Worm (Caenorhabditis elegans): Measurements from ENCODE around the gene usp-14.

Gene usp-14

ce11 chrII:14474700-14475099, 13.8 kb downstream of the usp-14 start:
- peak; percentile 25 for TF ChIP-seq ceh-36 (tag; optimal IDR thresholded peaks at IDR 0.05)
- 0 out of 2 replicates have a peak, but pooled peaks have one; percentile 60 for TF ChIP-seq sea-1 (GFP tag; conservative IDR thresholded peaks at IDR 0.05)
- no peak for TF ChIP-seq tbx-11 (GFP tag; IDR thresholded peaks at IDR 0.05)
- no peak for TF ChIP-seq B0310.2 (tag; optimal IDR thresholded peaks at IDR 0.05)
- TF ChIP-seq hmbx-1 (tag; optimal IDR thresholded peaks at IDR 0.05), result no peak
- peak; percentile 56 for TF ChIP-seq scrt-1 (GFP tag; IDR thresholded peaks at IDR 0.05)
- TF ChIP-seq flt-1 (GFP tag; IDR thresholded peaks at IDR 0.05), result peak; percentile 70
- TF ChIP-seq hmg-4 (GFP tag; optimal IDR thresholded peaks at IDR 0.05), result peak; percentile 0
- no peak for TF ChIP-seq ama-1 (optimal IDR thresholded peaks at IDR 0.05)
- TF ChIP-seq pes-1 (GFP tag; IDR thresholded peaks at IDR 0.05), result peak; percentile 73
- TF ChIP-seq tbx-37 (GFP tag; conservative IDR thresholded peaks at IDR 0.05), result 0 out of 2 replicates have a peak, but pooled peaks have one; percentile 25
- no peak for TF ChIP-seq F13C5.2 (tag; optimal IDR thresholded peaks at IDR 0.05)
- TF ChIP-seq hnd-1 (tag; optimal IDR thresholded peaks at IDR 0.05), result no peak
- no peak for TF ChIP-seq ets-7 (tag; optimal IDR thresholded peaks at IDR 0.05)
- no peak for TF ChIP-seq ceh-13 (GFP tag; optimal IDR thresholded peaks at IDR 0.05)

- TF ChIP-seq aly-1 (tag; optimal IDR thresholded peaks at IDR 0.05) (no peak), tbx-37 (GFP tag; conservative IDR thresholded peaks at IDR 0.05) (no peak), hmg-4 (GFP tag; optimal IDR thresholded peaks at IDR 0.05) (no peak), hmbx-1 (tag; optimal IDR thresholded peaks at IDR 0.05) (no peak), ceh-36 (tag; optimal IDR thresholded peaks at IDR 0.05) (no peak), flt-1 (GFP tag; IDR thresholded peaks at IDR 0.05) (no peak), F13C5.2 (tag; optimal IDR thresholded peaks at IDR 0.05) (no peak), tra-4 (tag; optimal IDR thresholded peaks at IDR 0.05) (no peak), pes-1 (GFP tag; IDR thresholded peaks at IDR 0.05) (no peak), scrt-1 (GFP tag; IDR thresholded peaks at IDR 0.05) (no peak), hnd-1 (tag; optimal IDR thresholded peaks at IDR 0.05) (no peak), B0310.2 (tag; optimal IDR thresholded peaks at IDR 0.05) (no peak), tbx-11 (GFP tag; IDR thresholded peaks at IDR 0.05) (no peak), sea-1 (GFP tag; conservative IDR thresholded peaks at IDR 0.05) (no peak)
Observed at ce11 chrII:14470020-14470419, 18.5 kb downstream of the usp-14 start.

ce11 chrII:14455332-14455731, 33.2 kb downstream of the usp-14 start, which contains the start of gene dmsr-6:
dmsr-6 (plus strand) TSS chrII:14455632.
- TF ChIP-seq hnd-1 (tag; optimal IDR thresholded peaks at IDR 0.05) (no peak), hmg-4 (GFP tag; optimal IDR thresholded peaks at IDR 0.05) (no peak), B0310.2 (tag; optimal IDR thresholded peaks at IDR 0.05) (no peak), ets-7 (tag; optimal IDR thresholded peaks at IDR 0.05) (no peak), F13C5.2 (tag; optimal IDR thresholded peaks at IDR 0.05) (no peak), scrt-1 (GFP tag; IDR thresholded peaks at IDR 0.05) (no peak), pes-1 (GFP tag; IDR thresholded peaks at IDR 0.05) (no peak), flt-1 (GFP tag; IDR thresholded peaks at IDR 0.05) (no peak), ama-1 (optimal IDR thresholded peaks at IDR 0.05) (no peak), tra-4 (tag; optimal IDR thresholded peaks at IDR 0.05) (no peak), aly-1 (tag; optimal IDR thresholded peaks at IDR 0.05) (no peak)

- TF ChIP-seq aly-1 (tag; optimal IDR thresholded peaks at IDR 0.05), result no peak
- TF ChIP-seq tra-4 (tag; optimal IDR thresholded peaks at IDR 0.05), result no peak
- no peak for TF ChIP-seq tbx-11 (GFP tag; IDR thresholded peaks at IDR 0.05)
- TF ChIP-seq hnd-1 (tag; optimal IDR thresholded peaks at IDR 0.05), result no peak
- no peak for TF ChIP-seq scrt-1 (GFP tag; IDR thresholded peaks at IDR 0.05)
- TF ChIP-seq tbx-37 (GFP tag; conservative IDR thresholded peaks at IDR 0.05), result no peak
- TF ChIP-seq ama-1 (optimal IDR thresholded peaks at IDR 0.05), result no peak
- no peak for TF ChIP-seq hmbx-1 (tag; optimal IDR thresholded peaks at IDR 0.05)
- no peak for TF ChIP-seq ceh-36 (tag; optimal IDR thresholded peaks at IDR 0.05)
- no peak for TF ChIP-seq ets-7 (tag; optimal IDR thresholded peaks at IDR 0.05)
- no peak for TF ChIP-seq F13C5.2 (tag; optimal IDR thresholded peaks at IDR 0.05)
- TF ChIP-seq hmg-4 (GFP tag; optimal IDR thresholded peaks at IDR 0.05), result no peak
- TF ChIP-seq B0310.2 (tag; optimal IDR thresholded peaks at IDR 0.05), result no peak
- TF ChIP-seq ceh-13 (GFP tag; optimal IDR thresholded peaks at IDR 0.05), result no peak
- no peak for TF ChIP-seq pes-1 (GFP tag; IDR thresholded peaks at IDR 0.05)
- no peak for TF ChIP-seq flt-1 (GFP tag; IDR thresholded peaks at IDR 0.05)
- no peak for TF ChIP-seq sea-1 (GFP tag; conservative IDR thresholded peaks at IDR 0.05)
Observed at ce11 chrII:14451934-14452333, 36.6 kb downstream of the usp-14 start.

- TF ChIP-seq hmg-4 (GFP tag; optimal IDR thresholded peaks at IDR 0.05) (no peak), hnd-1 (tag; optimal IDR thresholded peaks at IDR 0.05) (no peak), F13C5.2 (tag; optimal IDR thresholded peaks at IDR 0.05) (peak; percentile 37)
Observed at ce11 chrII:14441144-14441543, 47.3 kb downstream of the usp-14 start, which contains the start of gene smg-8. smg-8 (plus strand) TSS chrII:14441409.

ce11 chrII:14437922-14438458, 50.5 kb downstream of the usp-14 start, which contains the start of gene K04B12.2:
K04B12.2 (minus strand) TSS chrII:14437972.
- TF ChIP-seq hmg-4 (GFP tag; optimal IDR thresholded peaks at IDR 0.05), result peak; percentile 59
- no peak for TF ChIP-seq ceh-13 (GFP tag; optimal IDR thresholded peaks at IDR 0.05)
- TF ChIP-seq sea-1 (GFP tag; conservative IDR thresholded peaks at IDR 0.05), result 0 out of 2 replicates have a peak, but pooled peaks have one; percentile 17
- TF ChIP-seq pes-1 (GFP tag; IDR thresholded peaks at IDR 0.05), result no peak
- TF ChIP-seq hmbx-1 (tag; optimal IDR thresholded peaks at IDR 0.05), result no peak
- peak; percentile 60 for TF ChIP-seq F13C5.2 (tag; optimal IDR thresholded peaks at IDR 0.05)

- peak; percentile 93 for TF ChIP-seq ceh-36 (tag; optimal IDR thresholded peaks at IDR 0.05)
- TF ChIP-seq ceh-13 (GFP tag; optimal IDR thresholded peaks at IDR 0.05), result no peak
- no peak for TF ChIP-seq aly-1 (tag; optimal IDR thresholded peaks at IDR 0.05)
- TF ChIP-seq F13C5.2 (tag; optimal IDR thresholded peaks at IDR 0.05), result no peak
- no peak for TF ChIP-seq hmg-4 (GFP tag; optimal IDR thresholded peaks at IDR 0.05)
- no peak for TF ChIP-seq tbx-37 (GFP tag; conservative IDR thresholded peaks at IDR 0.05)
Observed at ce11 chrII:14437116-14437515, 51.4 kb downstream of the usp-14 start.
